Fruit fly (Drosophila melanogaster) whole organism, embryonic: ENCODE data around the gene CG34301.

Source experiments
- Ada2b ChIP-seq: fragments of 200-800 bp; sonication (Bioruptor generic); IDR thresholded peaks from 2 replicates; pipeline ENCODE4 v1.3.6; 2022; ENCODE audit warnings: missing biosample characterization, missing genetic modification characterization
- Atf3 ChIP-seq: fragments of 200-800 bp; sonication (Bioruptor generic); optimal IDR thresholded peaks from 3 replicates; lab custom pipeline; 2016; ENCODE audit warnings: missing biosample characterization, missing genetic modification characterization
- Bgb ChIP-seq: fragments of 200-800 bp; sonication (Bioruptor generic); IDR thresholded peaks from 2 replicates; pipeline ENCODE4 v1.3.6; 2022; ENCODE audit warnings: missing biosample characterization, missing genetic modification characterization; ENCODE audit not compliant: partially characterized antibody
- Blimp-1 ChIP-seq: fragments of 200-800 bp; sonication (Bioruptor generic); optimal IDR thresholded peaks from 3 replicates; lab custom pipeline; 2018; ENCODE audit warnings: missing biosample characterization, missing genetic modification characterization, mild to moderate bottlenecking, moderate library complexity, missing genetic modification reagents
- CG10147 ChIP-seq: fragments of 200-800 bp; sonication (Bioruptor generic); optimal IDR thresholded peaks from 2 replicates; lab custom pipeline; 2019; ENCODE audit warnings: missing biosample characterization, mild to moderate bottlenecking, missing genetic modification characterization, moderate library complexity
- CG11093 ChIP-seq: fragments of 200-800 bp; sonication (Bioruptor generic); IDR thresholded peaks from 3 replicates; pipeline ENCODE4 v1.3.6; 2022; ENCODE audit warnings: missing biosample characterization, missing genetic modification characterization
- CG11696 ChIP-seq: fragments of 200-800 bp; sonication (Bioruptor generic); IDR thresholded peaks from 2 replicates; pipeline ENCODE4 v1.3.6; 2022; ENCODE audit warnings: missing biosample characterization, missing genetic modification characterization
- CG14014 ChIP-seq: fragments of 200-800 bp; sonication (Bioruptor generic); IDR thresholded peaks from 2 replicates; pipeline ENCODE4 v1.3.6; 2022; ENCODE audit warnings: missing biosample characterization, missing genetic modification characterization
- CG14710 ChIP-seq: fragments of 200-800 bp; sonication (Bioruptor generic); optimal IDR thresholded peaks from 3 replicates; lab custom pipeline; 2019; ENCODE audit warnings: missing biosample characterization, mild to moderate bottlenecking, missing genetic modification characterization, moderate library complexity
- CG14860 ChIP-seq: fragments of 200-800 bp; sonication (Bioruptor generic); IDR thresholded peaks from 3 replicates; pipeline ENCODE4 v1.3.6; 2022; ENCODE audit warnings: missing biosample characterization, missing genetic modification characterization; ENCODE audit not compliant: partially characterized antibody
- CG17802 ChIP-seq: fragments of 200-800 bp; sonication (Bioruptor generic); optimal IDR thresholded peaks from 2 replicates; lab custom pipeline; 2018; ENCODE audit warnings: missing biosample characterization, mild to moderate bottlenecking, missing genetic modification characterization, moderate library complexity
- CG18599 ChIP-seq: fragments of 200-800 bp; sonication (Bioruptor generic); optimal IDR thresholded peaks from 3 replicates; lab custom pipeline; 2017; ENCODE audit warnings: missing biosample characterization, missing genetic modification characterization, mild to moderate bottlenecking, moderate library complexity, missing genetic modification reagents
- CG2199 ChIP-seq: fragments of 200-800 bp; sonication (Bioruptor generic); IDR thresholded peaks from 3 replicates; pipeline ENCODE4 v1.3.6; 2022; ENCODE audit warnings: missing biosample characterization, missing genetic modification characterization
- CG3726 ChIP-seq: fragments of 200-800 bp; sonication (Bioruptor generic); IDR thresholded peaks from 3 replicates; pipeline ENCODE4, ENCODE4 v1.3.6; 2022; ENCODE audit warnings: missing biosample characterization, missing genetic modification characterization
- CG4282 ChIP-seq: fragments of 200-800 bp; sonication (Bioruptor generic); optimal IDR thresholded peaks from 2 replicates; lab custom pipeline; 2016; ENCODE audit warnings: missing biosample characterization, missing genetic modification characterization
- CG8388 ChIP-seq: fragments of 200-800 bp; sonication (Bioruptor generic); optimal IDR thresholded peaks from 2 replicates; lab custom pipeline; 2019; ENCODE audit warnings: missing biosample characterization, mild to moderate bottlenecking, missing genetic modification characterization, moderate library complexity
- CHES-1-like ChIP-seq: fragments of 200-800 bp; sonication (Bioruptor generic); optimal IDR thresholded peaks from 2 replicates; lab custom pipeline; 2016; ENCODE audit warnings: missing biosample characterization, missing genetic modification characterization
- D19A ChIP-seq: fragments of 200-800 bp; optimal IDR thresholded peaks from 3 replicates; lab custom pipeline; 2019; ENCODE audit warnings: missing biosample characterization, mild to moderate bottlenecking, missing genetic modification characterization, moderate library complexity
- Gug ChIP-seq: fragments of 200-800 bp; sonication (Bioruptor generic); IDR thresholded peaks from 4 replicates; pipeline ENCODE4 v1.3.6; 2022; ENCODE audit warnings: missing biosample characterization, missing genetic modification characterization
- Hand ChIP-seq: fragments of 200-800 bp; sonication (Bioruptor generic); optimal IDR thresholded peaks from 2 replicates; lab custom pipeline; 2017; ENCODE audit warnings: mild to moderate bottlenecking, missing biosample characterization, missing genetic modification reagents, missing genetic modification characterization
- Hr3 ChIP-seq: fragments of 200-800 bp; sonication (Bioruptor generic); optimal IDR thresholded peaks from 3 replicates; lab custom pipeline; 2016; ENCODE audit warnings: missing biosample characterization, missing genetic modification characterization
- Hr51 ChIP-seq, 2 experiments: fragments of 200-800 bp; sonication (Bioruptor generic); optimal IDR thresholded peaks; 2 replicates in 1 of 2; 3 replicates in 1 of 2; lab custom pipeline; 2016 to 2018; ENCODE audit warnings: missing biosample characterization in 2 of 2, missing genetic modification characterization in 2 of 2, mild to moderate bottlenecking in 1 of 2, moderate library complexity in 1 of 2
- MBD-R2 ChIP-seq: fragments of 200-800 bp; sonication (Bioruptor generic); IDR thresholded peaks from 2 replicates; pipeline ENCODE4 v1.3.6; 2022; ENCODE audit warnings: missing biosample characterization, missing genetic modification characterization
- Med ChIP-seq: fragments of 200-800 bp; sonication (Bioruptor generic); peaks from one replicate; lab custom pipeline; 2016; ENCODE audit warnings: missing biosample characterization, missing genetic modification characterization, mild to moderate bottlenecking, inconsistent platforms, moderate library complexity
- Six4 ChIP-seq: fragments of 200-800 bp; sonication (Bioruptor generic); optimal IDR thresholded peaks from 2 replicates; lab custom pipeline; 2016; ENCODE audit warnings: missing biosample characterization, missing genetic modification characterization
- Sox100B ChIP-seq: fragments of 200-800 bp; sonication (Bioruptor generic); optimal IDR thresholded peaks from 3 replicates; lab custom pipeline; 2018; ENCODE audit warnings: missing biosample characterization, mild to moderate bottlenecking, missing genetic modification characterization
- Spps ChIP-seq: fragments of 200-800 bp; sonication (Bioruptor generic); optimal IDR thresholded peaks from 2 replicates; lab custom pipeline; 2018; ENCODE audit warnings: missing biosample characterization, mild to moderate bottlenecking, missing genetic modification characterization
- Taf1 ChIP-seq: fragments of 200-800 bp; sonication (Bioruptor generic); IDR thresholded peaks from 2 replicates; pipeline ENCODE4 v1.3.6; 2022; ENCODE audit warnings: missing biosample characterization, missing genetic modification characterization
- Tbp ChIP-seq: fragments of >200 bp; optimal IDR thresholded peaks from 2 replicates; lab custom pipeline; 2018; ENCODE audit warnings: missing biosample characterization, missing genetic modification characterization
- Xrp1 ChIP-seq: fragments of 200-800 bp; sonication (Bioruptor generic); IDR thresholded peaks from 2 replicates; pipeline ENCODE4 v1.3.6; 2022; ENCODE audit warnings: missing biosample characterization, missing genetic modification characterization
- ase ChIP-seq: fragments of 200-800 bp; sonication (Bioruptor generic); IDR thresholded peaks from 3 replicates; pipeline ENCODE4 v1.3.6; 2022; ENCODE audit warnings: missing biosample characterization, missing genetic modification characterization
- ash1 ChIP-seq: fragments of 200-800 bp; sonication (Bioruptor generic); optimal IDR thresholded peaks from 2 replicates; lab custom pipeline; 2018; ENCODE audit warnings: missing biosample characterization, mild to moderate bottlenecking, missing genetic modification characterization
- bcd ChIP-seq: fragments of 200-800 bp; sonication (Bioruptor generic); optimal IDR thresholded peaks from 2 replicates; lab custom pipeline; 2017; ENCODE audit warnings: missing biosample characterization, mild to moderate bottlenecking, missing genetic modification characterization
- dysf ChIP-seq: fragments of 200-800 bp; sonication (Bioruptor generic); IDR thresholded peaks from 3 replicates; pipeline ENCODE4 v1.3.6; 2022; ENCODE audit warnings: missing biosample characterization, missing genetic modification characterization
- eve ChIP-seq, 2 experiments: fragments of >200 bp; optimal IDR thresholded peaks; 2 replicates each; lab custom pipeline; 2017; ENCODE audit warnings: missing biosample characterization in 2 of 2, missing genetic modification characterization in 2 of 2
- fd96Cb ChIP-seq: fragments of 200-800 bp; sonication (Bioruptor generic); optimal IDR thresholded peaks from 2 replicates; lab custom pipeline; 2018; ENCODE audit warnings: missing biosample characterization, mild to moderate bottlenecking, missing genetic modification characterization, moderate library complexity
- fru ChIP-seq: fragments of >200 bp; optimal IDR thresholded peaks from 2 replicates; lab custom pipeline; 2017
- insv ChIP-seq, 2 experiments: fragments of 200-800 bp; sonication (Bioruptor generic); optimal IDR thresholded peaks; 3 replicates each; lab custom pipeline; 2016 to 2018; ENCODE audit warnings: missing biosample characterization in 2 of 2, missing genetic modification characterization in 2 of 2
- luna ChIP-seq: fragments of 200-800 bp; sonication (Bioruptor generic); optimal IDR thresholded peaks from 2 replicates; lab custom pipeline; 2016; ENCODE audit warnings: missing biosample characterization, missing genetic modification characterization
- nau ChIP-seq: fragments of 200-800 bp; sonication (Bioruptor generic); optimal IDR thresholded peaks from 3 replicates; lab custom pipeline; 2017; ENCODE audit warnings: missing biosample characterization, mild to moderate bottlenecking, missing genetic modification characterization, missing genetic modification reagents
- pnt ChIP-seq: fragments of 200-800 bp; sonication (Bioruptor generic); optimal IDR thresholded peaks from 3 replicates; lab custom pipeline; 2016; ENCODE audit warnings: missing biosample characterization, missing genetic modification characterization
- ranshi ChIP-seq: fragments of 200-800 bp; sonication (Bioruptor generic); IDR thresholded peaks from 2 replicates; pipeline ENCODE4 v1.3.6; 2022; ENCODE audit warnings: missing biosample characterization, missing genetic modification characterization
- repo ChIP-seq: fragments of 200-800 bp; sonication (Bioruptor generic); optimal IDR thresholded peaks from 2 replicates; lab custom pipeline; 2016; ENCODE audit warnings: missing biosample characterization, missing genetic modification characterization
- slp2 ChIP-seq: fragments of 200-800 bp; sonication (Bioruptor generic); optimal IDR thresholded peaks from 2 replicates; lab custom pipeline; 2016; ENCODE audit warnings: missing biosample characterization, missing genetic modification characterization
- stc ChIP-seq: fragments of 200-800 bp; sonication (Bioruptor generic); IDR thresholded peaks from 2 replicates; pipeline ENCODE4 v1.3.6; 2022; ENCODE audit warnings: missing biosample characterization, missing genetic modification characterization
- tgo ChIP-seq: fragments of 200-800 bp; sonication (Bioruptor generic); IDR thresholded peaks from 3 replicates; pipeline ENCODE4 v1.3.6; 2022; ENCODE audit warnings: missing biosample characterization, missing genetic modification characterization
- tx ChIP-seq: fragments of 200-800 bp; sonication (Bioruptor generic); optimal IDR thresholded peaks from 2 replicates; lab custom pipeline; 2016; ENCODE audit warnings: missing biosample characterization, missing genetic modification characterization
- zfh1 ChIP-seq: fragments of 200-800 bp; sonication (Bioruptor generic); IDR thresholded peaks from 3 replicates; pipeline ENCODE4 v1.3.6; 2022; ENCODE audit warnings: missing biosample characterization, missing genetic modification characterization

The CG34301 gene

dm6 chr3R:8787538-8788282, 14.5 kb downstream of the CG34301 start (continued):
- TF ChIP-seq eve (GFP tag; optimal IDR thresholded peaks at IDR 0.05; lab: Kevin White, UChicago) (no peak), fru (lab: Kevin White, UChicago) (no peak), CG18599 (GFP tag; lab: Kevin White, UChicago) (no peak), MBD-R2 (no peak), Ada2b (no peak), pnt (no peak), tgo (GFP tag; lab: Robert Waterston, UW) (no peak)

- TF ChIP-seq CG11093 (GFP tag; lab: Robert Waterston, UW): peak; percentile 62; the same call in 1 of the 3 replicates
- TF ChIP-seq slp2 (GFP tag; lab: Kevin White, UChicago): peak; percentile 5
- TF ChIP-seq D19A (tag; lab: Kevin White, UChicago): peak; percentile 47
- peak; percentile 62 for TF ChIP-seq Xrp1 (GFP tag; lab: Robert Waterston, UW)
- peak; percentile 37 for TF ChIP-seq CG8388 (GFP tag; lab: Kevin White, UChicago)
- no peak for TF ChIP-seq CG4282 (GFP tag; lab: Kevin White, UChicago)
- peak; percentile 57 for TF ChIP-seq ranshi (GFP tag; lab: Robert Waterston, UW)
- TF ChIP-seq CG11696: peak; percentile 90
- no peak for TF ChIP-seq tx (GFP tag; lab: Kevin White, UChicago)
- TF ChIP-seq Sox100B (GFP tag; lab: Kevin White, UChicago): peak; percentile 54
- TF ChIP-seq Spps (tag; lab: Kevin White, UChicago): peak; percentile 30
- TF ChIP-seq CG17802 (tag; lab: Kevin White, UChicago): peak; percentile 16
- no peak for TF ChIP-seq repo (GFP tag; lab: Kevin White, UChicago)
- no peak for TF ChIP-seq insv (GFP tag; optimal IDR thresholded peaks at IDR 0.05; lab: Kevin White, UChicago)
- 0 out of 3 replicates have a peak, but pooled peaks have one; percentile 59 for TF ChIP-seq CG3726 (GFP tag; lab: Robert Waterston, UW)
- TF ChIP-seq Atf3 (GFP tag; lab: Kevin White, UChicago): no peak
- TF ChIP-seq zfh1 (GFP tag; lab: Robert Waterston, UW): peak; percentile 84
- TF ChIP-seq CG14014 (GFP tag; lab: Robert Waterston, UW): peak; percentile 28; the same call in 1 of the 2 replicates
- TF ChIP-seq fd96Cb (tag; lab: Kevin White, UChicago): peak; percentile 56
- TF ChIP-seq luna (GFP tag; lab: Kevin White, UChicago): no peak
- peak; percentile 34 for TF ChIP-seq bcd (GFP tag; lab: Kevin White, UChicago)
- TF ChIP-seq ash1: no peak
- TF ChIP-seq MBD-R2: no peak
- no peak for TF ChIP-seq Bgb (GFP tag; lab: Robert Waterston, UW)
- TF ChIP-seq Hand (GFP tag; lab: Kevin White, UChicago): no peak
- peak; percentile 14 for TF ChIP-seq CG14710 (tag; lab: Kevin White, UChicago)
- peak; percentile 13 for TF ChIP-seq Med (GFP tag; lab: Kevin White, UChicago)
- TF ChIP-seq dysf (GFP tag; lab: Robert Waterston, UW): peak; percentile 75
- TF ChIP-seq Gug (GFP tag; lab: Robert Waterston, UW): peak; percentile 71
- no peak for TF ChIP-seq Taf1 (GFP tag; lab: Robert Waterston, UW)
- no peak for TF ChIP-seq Tbp (GFP tag; lab: Kevin White, UChicago)
- TF ChIP-seq Hr3 (GFP tag; lab: Kevin White, UChicago): peak; percentile 34
- no peak for TF ChIP-seq CG14860 (GFP tag; lab: Robert Waterston, UW)
- peak; percentile 53 for TF ChIP-seq Blimp-1 (GFP tag; lab: Kevin White, UChicago)
- TF ChIP-seq nau (GFP tag; lab: Kevin White, UChicago): no peak
- peak; percentile 21 for TF ChIP-seq CG10147
- peak; percentile 31 for TF ChIP-seq Six4
- TF ChIP-seq CG2199: peak; percentile 100
- TF ChIP-seq CHES-1-like (GFP tag; lab: Kevin White, UChicago): no peak
- peak; percentile 82 for TF ChIP-seq stc
- peak; percentile 73; the same call in 2 of the 3 replicates for TF ChIP-seq ase (GFP tag; lab: Robert Waterston, UW)
- peak in 1 of 2 experiments; percentile 74 for TF ChIP-seq Hr51 (GFP tag; optimal IDR thresholded peaks at IDR 0.05; lab: Kevin White, UChicago)
These were observed 15.6 kb downstream of the CG34301 start for dm6 chr3R:8788722-8789400.
